Worm (Caenorhabditis elegans): ENCODE results near the gene nspg-7.1.

nspg-7.1 gene

DNA sequence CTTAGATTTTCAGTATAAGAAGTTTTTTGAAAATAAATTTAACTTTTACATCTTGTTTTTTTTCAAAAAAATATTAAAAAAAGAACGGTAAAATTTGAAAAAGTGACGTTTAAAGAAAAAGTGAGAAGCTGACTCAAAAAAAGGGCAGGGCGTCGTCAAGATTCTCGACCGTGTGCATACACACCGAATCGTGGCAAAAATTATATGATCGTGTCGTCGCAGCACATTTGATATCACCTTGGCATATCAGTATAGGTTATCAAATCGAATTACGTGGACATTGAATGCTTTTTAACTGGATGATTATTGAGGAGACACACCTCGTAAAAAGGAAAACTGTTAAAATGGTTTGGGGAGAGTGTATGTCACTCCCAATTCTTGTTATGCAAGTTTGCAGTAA lies 2.4 kb upstream of the nspg-7.1 start (continued):
- no peak for TF ChIP-seq cey-2 (tag; optimal IDR thresholded peaks at IDR 0.05; ENCODE audit: borderline replicate concordance, insufficient read depth)
- TF ChIP-seq nhr-28 (tag; optimal IDR thresholded peaks at IDR 0.05), result peak; percentile 91
- no peak for TF ChIP-seq ceh-32 (tag; optimal IDR thresholded peaks at IDR 0.05; ENCODE audit: poor library complexity)
- TF ChIP-seq pha-4 (GFP tag; IDR thresholded peaks at IDR 0.05), result no peak
- no peak for TF ChIP-seq pha-4 (tag; optimal IDR thresholded peaks at IDR 0.05)
- no peak for TF ChIP-seq unc-130 (GFP tag; optimal IDR thresholded peaks at IDR 0.05)
- TF ChIP-seq spr-1 (tag; optimal IDR thresholded peaks at IDR 0.05), result no peak
- no peak for TF ChIP-seq zfp-3 (GFP tag; conservative IDR thresholded peaks at IDR 0.05)
- TF ChIP-seq dve-1 (tag; optimal IDR thresholded peaks at IDR 0.05; ENCODE audit: insufficient read depth), result peak; percentile 73
- TF ChIP-seq ZK546.5 (tag; optimal IDR thresholded peaks at IDR 0.05), result no peak
- TF ChIP-seq rbr-2 (tag; optimal IDR thresholded peaks at IDR 0.05), result no peak
- no peak for TF ChIP-seq nhr-111 (GFP tag; optimal IDR thresholded peaks at IDR 0.05)
- TF ChIP-seq snpc-1.2 (GFP tag; IDR thresholded peaks at IDR 0.05), result no peak
- peak; percentile 80 for TF ChIP-seq dmd-6 (GFP tag; IDR thresholded peaks at IDR 0.05)
- TF ChIP-seq F49E8.2 (tag; optimal IDR thresholded peaks at IDR 0.05; ENCODE audit: borderline replicate concordance), result no peak
- TF ChIP-seq zip-11 (GFP tag; IDR thresholded peaks at IDR 0.05), result no peak
- peak; percentile 24 for TF ChIP-seq nhr-102 (tag; optimal IDR thresholded peaks at IDR 0.05)
- TF ChIP-seq ama-1 (optimal IDR thresholded peaks at IDR 0.05), result peak; percentile 34
- TF ChIP-seq zfp-2 (tag; optimal IDR thresholded peaks at IDR 0.05), result no peak
- no peak for TF ChIP-seq set-16 (GFP tag; IDR thresholded peaks at IDR 0.05)

DNA sequence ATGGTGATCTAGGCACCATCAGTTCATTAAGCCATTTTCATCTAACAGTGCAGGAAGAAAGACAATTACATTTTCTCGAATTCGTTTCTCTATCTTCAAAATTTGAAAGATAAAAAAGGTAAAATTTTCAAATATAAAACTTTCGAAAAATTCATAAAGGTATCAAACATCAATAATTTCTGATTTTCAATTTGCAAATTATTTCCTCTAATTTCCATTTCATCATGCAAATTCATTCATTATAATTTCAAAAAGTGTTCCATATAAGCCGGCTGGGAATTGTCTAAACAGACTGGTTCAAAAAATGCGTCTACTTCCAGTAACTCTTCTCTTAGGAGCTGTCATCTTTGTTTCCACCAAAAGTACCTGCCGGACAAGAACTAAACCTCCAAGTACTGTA lies 2.9 kb downstream of the nspg-7.1 start, which contains the start of gene clec-183:
Gene clec-183, plus strand, starts transcription at position 301 of the 400 bp plus-strand sequence.
- TF ChIP-seq nhr-111 (GFP tag; optimal IDR thresholded peaks at IDR 0.05) (no peak), duxl-1 (tag; optimal IDR thresholded peaks at IDR 0.05; ENCODE audit: poor library complexity) (no peak), unc-62 (GFP tag; optimal IDR thresholded peaks at IDR 0.05 in 1 of 2) (no peak), unc-62 (tag; optimal IDR thresholded peaks at IDR 0.05) (no peak), zip-11 (GFP tag; IDR thresholded peaks at IDR 0.05) (no peak), sdz-12 (GFP tag; optimal IDR thresholded peaks at IDR 0.05) (no peak), lin-1 (GFP tag; IDR thresholded peaks at IDR 0.05) (no peak), nhr-102 (tag; optimal IDR thresholded peaks at IDR 0.05) (no peak), dve-1 (tag; optimal IDR thresholded peaks at IDR 0.05; ENCODE audit: insufficient read depth) (no peak), tra-1 (GFP tag; IDR thresholded peaks at IDR 0.05) (no peak), zfp-3 (GFP tag; conservative IDR thresholded peaks at IDR 0.05) (no peak), ztf-7 (tag; optimal IDR thresholded peaks at IDR 0.05) (no peak)

DNA sequence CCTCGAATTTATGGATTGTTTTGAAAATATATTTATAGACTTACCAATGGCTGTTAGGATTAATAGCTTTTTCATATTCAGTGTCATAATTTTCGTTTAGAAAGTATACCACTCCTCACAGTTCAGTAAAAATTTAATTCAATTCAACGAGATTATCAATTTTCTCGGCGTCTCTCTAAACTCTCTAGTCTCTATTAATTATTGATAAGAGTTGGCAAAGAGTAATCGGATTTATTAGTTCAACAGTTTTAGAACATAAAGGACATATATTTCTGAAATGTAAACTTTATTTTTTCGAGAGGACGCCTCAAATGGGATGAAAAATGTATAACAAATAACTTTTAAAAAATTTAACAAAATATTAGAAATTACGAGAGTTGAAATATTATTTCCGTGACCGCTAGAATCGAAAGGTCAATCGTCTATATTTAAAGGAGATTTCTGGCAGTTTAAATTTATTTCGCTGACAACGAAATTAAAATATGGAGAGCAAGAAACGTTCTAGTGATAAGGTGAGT lies 6.6 kb downstream of the nspg-7.1 start, which contains the start of the genes nspg-11 and F49C12.15:
Gene nspg-11, minus strand, starts transcription at position 101 of the 518 bp plus-strand sequence.
Gene F49C12.15, plus strand, starts transcription at position 468 of the 518 bp plus-strand sequence.
- TF ChIP-seq zfp-2 (tag; optimal IDR thresholded peaks at IDR 0.05), result no peak
- no peak for TF ChIP-seq lin-1 (GFP tag; IDR thresholded peaks at IDR 0.05)
- no peak for TF ChIP-seq arid-1 (GFP tag; conservative IDR thresholded peaks at IDR 0.05)
- no peak for TF ChIP-seq hlh-30 (tag; optimal IDR thresholded peaks at IDR 0.05; ENCODE audit: insufficient read depth)
- TF ChIP-seq madf-5 (GFP tag; IDR thresholded peaks at IDR 0.05), result no peak
- no peak for TF ChIP-seq fkh-10 (GFP tag; optimal IDR thresholded peaks at IDR 0.05)
- no peak for TF ChIP-seq Y5F2A.4 (GFP tag; optimal IDR thresholded peaks at IDR 0.05)
- TF ChIP-seq hif-1 (tag; optimal IDR thresholded peaks at IDR 0.05), result no peak
- TF ChIP-seq ceh-28 (tag; optimal IDR thresholded peaks at IDR 0.05), result no peak

DNA sequence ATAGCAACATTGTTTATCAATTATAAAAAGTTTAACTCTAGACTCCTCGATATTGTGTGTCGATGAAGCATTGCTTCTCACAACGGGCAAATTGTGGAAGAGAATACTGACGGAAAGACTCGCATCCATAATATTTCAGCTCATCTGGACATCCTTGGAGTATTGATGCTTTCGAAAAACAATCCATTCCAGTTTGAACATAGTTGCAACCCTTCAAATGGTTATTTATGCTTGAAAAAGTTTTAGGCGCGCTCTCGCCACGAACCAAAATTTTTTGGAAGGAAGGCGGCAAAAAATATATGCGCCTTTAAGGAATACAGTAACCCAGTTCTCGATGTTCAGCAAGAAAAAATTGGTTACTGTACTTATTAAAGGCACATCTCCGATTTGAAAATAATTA lies 8.2 kb downstream of the nspg-7.1 start:
- TF ChIP-seq duxl-1 (tag; optimal IDR thresholded peaks at IDR 0.05; ENCODE audit: poor library complexity), result peak; percentile 41
- TF ChIP-seq lin-38 (GFP tag; IDR thresholded peaks at IDR 0.05), result 0 out of 2 replicates have a peak, but pooled peaks have one; percentile 26
- TF ChIP-seq snpc-1.2 (GFP tag; IDR thresholded peaks at IDR 0.05), result no peak
- peak; percentile 54; the same call in 1 of the 2 replicates for TF ChIP-seq T26A8.4 (GFP tag; IDR thresholded peaks at IDR 0.05)
- TF ChIP-seq dve-1 (tag; optimal IDR thresholded peaks at IDR 0.05; ENCODE audit: insufficient read depth), result peak; percentile 0
- peak; percentile 6 for TF ChIP-seq gei-8 (GFP tag; optimal IDR thresholded peaks at IDR 0.05)
- TF ChIP-seq T20F7.1 (GFP tag; optimal IDR thresholded peaks at IDR 0.05), result peak; percentile 37
- peak; percentile 25 for TF ChIP-seq nhr-102 (tag; optimal IDR thresholded peaks at IDR 0.05)
- TF ChIP-seq php-3 (GFP tag; IDR thresholded peaks at IDR 0.05), result 0 out of 2 replicates have a peak, but pooled peaks have one; percentile 7
- TF ChIP-seq ctbp-1 (GFP tag; IDR thresholded peaks at IDR 0.05), result no peak
- 0 out of 2 replicates have a peak, but pooled peaks have one; percentile 10 for TF ChIP-seq arid-1 (GFP tag; conservative IDR thresholded peaks at IDR 0.05)
- peak; percentile 6 for TF ChIP-seq ama-1 (optimal IDR thresholded peaks at IDR 0.05)
- TF ChIP-seq ztf-11 (tag; optimal IDR thresholded peaks at IDR 0.05), result no peak
- TF ChIP-seq nhr-42 (GFP tag; IDR thresholded peaks at IDR 0.05), result 0 out of 2 replicates have a peak, but pooled peaks have one; percentile 12
